Worm (Caenorhabditis elegans) whole organism, mixed stage, embryonic: Measurements from ENCODE around the gene pyt-1.

Source experiments
- M03D4.4 ChIP-seq: sonication (generic microtip); optimal IDR thresholded peaks from 2 replicates; lab custom pipeline; 2017; ENCODE audit warnings: mild to moderate bottlenecking, missing genetic modification characterization, missing compliant biosample characterization
- blmp-1 ChIP-seq: fragments of 150-350 bp; optimal IDR thresholded peaks from 2 replicates; lab custom pipeline; 2014; ENCODE audit warnings: missing biosample characterization, missing genetic modification characterization
- ceh-39 ChIP-seq: fragments of 150-350 bp; optimal IDR thresholded peaks from 2 replicates; lab custom pipeline; 2014; ENCODE audit warnings: missing biosample characterization, missing genetic modification characterization
- ceh-43 ChIP-seq: fragments of 200-800 bp; sonication (Bioruptor generic); optimal IDR thresholded peaks from 2 replicates; lab custom pipeline; 2018; ENCODE audit warnings: mild to moderate bottlenecking, missing genetic modification characterization, moderate library complexity, missing compliant biosample characterization
- ceh-83 ChIP-seq: fragments of 200-800 bp; sonication (Bioruptor generic); optimal IDR thresholded peaks from 2 replicates; lab custom pipeline; 2018; ENCODE audit warnings: mild to moderate bottlenecking, missing genetic modification characterization, missing compliant biosample characterization
- ces-1 ChIP-seq: fragments of 150-350 bp; optimal IDR thresholded peaks from 2 replicates; lab custom pipeline; 2014; ENCODE audit warnings: missing biosample characterization, missing genetic modification reagents, missing genetic modification characterization
- cnd-1 ChIP-seq: fragments of 200-800 bp; sonication (Bioruptor generic); optimal IDR thresholded peaks from 2 replicates; lab custom pipeline; 2018; ENCODE audit warnings: mild to moderate bottlenecking, missing genetic modification characterization, missing compliant biosample characterization
- drap-1 ChIP-seq: fragments of 200-800 bp; sonication (Bioruptor generic); optimal IDR thresholded peaks from 3 replicates; lab custom pipeline; 2018; ENCODE audit warnings: mild to moderate bottlenecking, missing genetic modification characterization, missing compliant biosample characterization
- elt-1 ChIP-seq: sonication (generic microtip); optimal IDR thresholded peaks from 2 replicates; lab custom pipeline; 2017; ENCODE audit warnings: missing genetic modification characterization, mild to moderate bottlenecking, missing compliant biosample characterization, antibody characterized with exemption, moderate library complexity, borderline replicate concordance; ENCODE audit not compliant: insufficient read depth
- elt-3 ChIP-seq: fragments of 150-350 bp; optimal IDR thresholded peaks from 2 replicates; lab custom pipeline; 2014; ENCODE audit warnings: missing biosample characterization, missing genetic modification characterization
- flh-1 ChIP-seq: fragments of 200-800 bp; sonication (Bioruptor generic); optimal IDR thresholded peaks from 2 replicates; lab custom pipeline; 2018; ENCODE audit warnings: mild to moderate bottlenecking, missing genetic modification characterization, moderate library complexity, missing compliant biosample characterization
- ham-2 ChIP-seq: fragments of 200-800 bp; sonication (Bioruptor generic); optimal IDR thresholded peaks from 2 replicates; lab custom pipeline; 2018; ENCODE audit warnings: mild to moderate bottlenecking, missing genetic modification characterization, missing compliant biosample characterization
- hlh-1 ChIP-seq: fragments of 150-350 bp; optimal IDR thresholded peaks from 2 replicates; lab custom pipeline; 2014; ENCODE audit warnings: missing biosample characterization, missing genetic modification reagents, missing genetic modification characterization
- lin-13 ChIP-seq: fragments of 150-350 bp; optimal IDR thresholded peaks from 2 replicates; lab custom pipeline; 2014; ENCODE audit warnings: missing biosample characterization, missing genetic modification characterization
- lin-32 ChIP-seq: fragments of 200-800 bp; sonication (Bioruptor generic); optimal IDR thresholded peaks from 2 replicates; lab custom pipeline; 2018; ENCODE audit warnings: mild to moderate bottlenecking, missing genetic modification characterization, missing compliant biosample characterization
- lsy-2 ChIP-seq: fragments of 150-350 bp; optimal IDR thresholded peaks from 2 replicates; lab custom pipeline; 2014; ENCODE audit warnings: missing biosample characterization, missing genetic modification characterization
- mab-5 ChIP-seq: fragments of 150-350 bp; optimal IDR thresholded peaks from 2 replicates; lab custom pipeline; 2014; ENCODE audit warnings: missing biosample characterization, missing genetic modification characterization
- mep-1 ChIP-seq: fragments of 150-350 bp; optimal IDR thresholded peaks from 2 replicates; lab custom pipeline; 2017; ENCODE audit warnings: missing biosample characterization, missing genetic modification reagents, missing genetic modification characterization, inconsistent platforms
- mls-2 ChIP-seq: sonication (generic microtip); optimal IDR thresholded peaks from 2 replicates; lab custom pipeline; 2016; ENCODE audit warnings: mild to moderate bottlenecking, missing genetic modification characterization, moderate library complexity, missing compliant biosample characterization
- nhr-2 ChIP-seq: fragments of 150-350 bp; optimal IDR thresholded peaks from 2 replicates; lab custom pipeline; 2014; ENCODE audit warnings: missing biosample characterization, missing genetic modification characterization
- nhr-237 ChIP-seq: fragments of 150-350 bp; optimal IDR thresholded peaks from 2 replicates; lab custom pipeline; 2014; ENCODE audit warnings: missing biosample characterization, missing genetic modification characterization
- nhr-28 ChIP-seq: fragments of 150-350 bp; optimal IDR thresholded peaks from 2 replicates; lab custom pipeline; 2014; ENCODE audit warnings: missing biosample characterization, missing genetic modification characterization
- nhr-76 ChIP-seq: sonication (generic microtip); optimal IDR thresholded peaks from 2 replicates; lab custom pipeline; 2017; ENCODE audit warnings: missing biosample characterization, missing genetic modification characterization
- pha-4 ChIP-seq: fragments of 150-350 bp; optimal IDR thresholded peaks from 2 replicates; lab custom pipeline; 2018; ENCODE audit warnings: missing biosample characterization, missing genetic modification reagents, missing genetic modification characterization
- sem-2 ChIP-seq: fragments of 200-800 bp; sonication (Bioruptor generic); optimal IDR thresholded peaks from 2 replicates; lab custom pipeline; 2018; ENCODE audit warnings: mild to moderate bottlenecking, missing genetic modification characterization, missing compliant biosample characterization
- snpc-4 ChIP-seq: fragments of 150-350 bp; optimal IDR thresholded peaks from 2 replicates; lab custom pipeline; 2014; ENCODE audit warnings: missing biosample characterization, missing genetic modification characterization
- sptf-1 ChIP-seq: sonication (generic microtip); optimal IDR thresholded peaks from 2 replicates; lab custom pipeline; 2017; ENCODE audit warnings: mild to moderate bottlenecking, missing genetic modification characterization, moderate library complexity, missing compliant biosample characterization
- tbx-8 ChIP-seq: fragments of 200-800 bp; sonication (Bioruptor generic); optimal IDR thresholded peaks from 2 replicates; lab custom pipeline; 2018; ENCODE audit warnings: mild to moderate bottlenecking, missing genetic modification characterization, moderate library complexity, missing compliant biosample characterization
- unc-39 ChIP-seq: fragments of 150-350 bp; optimal IDR thresholded peaks from 2 replicates; lab custom pipeline; 2014; ENCODE audit warnings: missing biosample characterization, missing genetic modification characterization
- unc-62 ChIP-seq: fragments of 150-350 bp; optimal IDR thresholded peaks from 2 replicates; lab custom pipeline; 2014; ENCODE audit warnings: missing biosample characterization, missing genetic modification reagents, missing genetic modification characterization
- zip-8 ChIP-seq: fragments of 150-350 bp; optimal IDR thresholded peaks from 2 replicates; lab custom pipeline; 2014; ENCODE audit warnings: missing biosample characterization, missing genetic modification characterization
- ztf-11 ChIP-seq: fragments of 150-350 bp; optimal IDR thresholded peaks from 2 replicates; lab custom pipeline; 2014; ENCODE audit warnings: missing biosample characterization, missing genetic modification characterization

Gene pyt-1

ce11 chrV:10221317-10221716, 7.8 kb downstream of the pyt-1 start, which contains the start of the genes fipr-5 and fipr-9:
fipr-5 (minus strand) TSS chrV:10221417.
fipr-9 (plus strand) TSS chrV:10221662.
- no peak for TF ChIP-seq ham-2 (GFP tag; lab: Kevin White, UChicago)
- TF ChIP-seq pha-4 (tag; lab: Kevin White, UChicago): no peak
- no peak for TF ChIP-seq elt-1 (tag; lab: Kevin White, UChicago)
- TF ChIP-seq ztf-11 (tag; lab: Kevin White, UChicago): no peak
- no peak for TF ChIP-seq nhr-76
- TF ChIP-seq sptf-1 (tag; lab: Kevin White, UChicago): no peak
- TF ChIP-seq hlh-1: no peak
- no peak for TF ChIP-seq mab-5 (tag; lab: Kevin White, UChicago)
- no peak for TF ChIP-seq zip-8 (tag; lab: Kevin White, UChicago)
- no peak for TF ChIP-seq tbx-8 (GFP tag; lab: Kevin White, UChicago)
- no peak for TF ChIP-seq lin-13

ce11 chrV:10220605-10221004, 8.5 kb downstream of the pyt-1 start, which contains the start of gene C12D8.13:
C12D8.13 (minus strand) TSS chrV:10220705.
- TF ChIP-seq ceh-83 (GFP tag; lab: Kevin White, UChicago) (no peak), elt-3 (tag; lab: Kevin White, UChicago) (no peak), hlh-1 (no peak)

- TF ChIP-seq mep-1 (tag; lab: Kevin White, UChicago): no peak
- TF ChIP-seq hlh-1: no peak
- no peak for TF ChIP-seq flh-1 (GFP tag; lab: Kevin White, UChicago)
- no peak for TF ChIP-seq nhr-2 (tag; lab: Kevin White, UChicago)
- no peak for TF ChIP-seq lin-32 (GFP tag; lab: Kevin White, UChicago)
- TF ChIP-seq blmp-1 (tag; lab: Kevin White, UChicago): no peak
- TF ChIP-seq snpc-4 (tag; lab: Kevin White, UChicago): no peak
- no peak for TF ChIP-seq unc-62 (GFP tag; lab: Kevin White, UChicago)
- TF ChIP-seq lsy-2 (tag; lab: Kevin White, UChicago): no peak
- TF ChIP-seq M03D4.4 (tag; lab: Kevin White, UChicago): no peak
- TF ChIP-seq tbx-8 (GFP tag; lab: Kevin White, UChicago): no peak
- no peak for TF ChIP-seq ceh-83 (GFP tag; lab: Kevin White, UChicago)
- TF ChIP-seq sptf-1 (tag; lab: Kevin White, UChicago): no peak
- TF ChIP-seq nhr-28 (tag; lab: Kevin White, UChicago): no peak
- TF ChIP-seq, all 35 proteins: peak for 0
Observed at ce11 chrV:10216724-10217123, 12.4 kb downstream of the pyt-1 start, which contains the start of gene ZK856.14. ZK856.14 (plus strand) TSS chrV:10217024.

ce11 chrV:10212627-10213026, 16.5 kb downstream of the pyt-1 start, which contains the start of gene hpo-40:
hpo-40 (plus strand) TSS chrV:10212927.
- TF ChIP-seq ceh-39 (tag; lab: Kevin White, UChicago) (no peak), mep-1 (tag; lab: Kevin White, UChicago) (no peak), sem-2 (GFP tag; lab: Kevin White, UChicago) (no peak), elt-3 (tag; lab: Kevin White, UChicago) (no peak), lin-32 (GFP tag; lab: Kevin White, UChicago) (no peak), unc-62 (GFP tag; lab: Kevin White, UChicago) (no peak), drap-1 (GFP tag; lab: Kevin White, UChicago) (no peak), nhr-2 (tag; lab: Kevin White, UChicago) (no peak), unc-39 (tag; lab: Kevin White, UChicago) (no peak), pha-4 (tag; lab: Kevin White, UChicago) (no peak), mab-5 (tag; lab: Kevin White, UChicago) (no peak), ceh-43 (GFP tag; lab: Kevin White, UChicago) (no peak), ham-2 (GFP tag; lab: Kevin White, UChicago) (no peak), nhr-76 (no peak)

- TF ChIP-seq elt-3 (tag; lab: Kevin White, UChicago): no peak
- TF ChIP-seq ham-2 (GFP tag; lab: Kevin White, UChicago): no peak
- TF ChIP-seq tbx-8 (GFP tag; lab: Kevin White, UChicago): no peak
- no peak for TF ChIP-seq hlh-1
- TF ChIP-seq zip-8 (tag; lab: Kevin White, UChicago): no peak
- TF ChIP-seq cnd-1 (tag; lab: Kevin White, UChicago): no peak
- no peak for TF ChIP-seq lin-32 (GFP tag; lab: Kevin White, UChicago)
- TF ChIP-seq mab-5 (tag; lab: Kevin White, UChicago): no peak
- no peak for TF ChIP-seq ceh-39 (tag; lab: Kevin White, UChicago)
- no peak for TF ChIP-seq unc-39 (tag; lab: Kevin White, UChicago)
- TF ChIP-seq mls-2 (tag; lab: Kevin White, UChicago): no peak
- no peak for TF ChIP-seq blmp-1 (tag; lab: Kevin White, UChicago)
- TF ChIP-seq nhr-2 (tag; lab: Kevin White, UChicago): no peak
- TF ChIP-seq lin-13: no peak
- TF ChIP-seq unc-62 (GFP tag; lab: Kevin White, UChicago): no peak
- no peak for TF ChIP-seq drap-1 (GFP tag; lab: Kevin White, UChicago)
- no peak for TF ChIP-seq lsy-2 (tag; lab: Kevin White, UChicago)
- no peak for TF ChIP-seq ces-1
- no peak for TF ChIP-seq nhr-28 (tag; lab: Kevin White, UChicago)
- TF ChIP-seq nhr-237 (tag; lab: Kevin White, UChicago): no peak
Observed at ce11 chrV:10212027-10212426, 17.1 kb downstream of the pyt-1 start, which contains the start of gene zhit-3. zhit-3 (minus strand) TSS chrV:10212127.
